Worm (Caenorhabditis elegans) whole organism, L4/young adult: ENCODE measurements around the gene tbx-8.

Source experiments
- W03F9.2 ChIP-seq: fragments of 150-350 bp; optimal IDR thresholded peaks from 2 replicates; lab custom pipeline; 2014; ENCODE audit warnings: missing biosample characterization, missing genetic modification characterization
- dao-5 ChIP-seq: sonication (generic microtip); optimal IDR thresholded peaks from 2 replicates; lab custom pipeline; 2016; ENCODE audit warnings: missing genotype, missing genetic modification characterization, moderate library complexity, missing compliant biosample characterization
- him-1 ChIP-seq: sonication (generic microtip); optimal IDR thresholded peaks from 2 replicates; lab custom pipeline; 2016; ENCODE audit warnings: missing genotype, missing genetic modification reagents, missing genetic modification characterization, missing compliant biosample characterization

tbx-8 gene

ce11 chrIII:10347049-10347448 lies at the start of gene tbx-8:
Gene tbx-8 (plus strand): TSS chrIII:10347349.
- TF ChIP-seq him-1 (tag; lab: Kevin White, UChicago) (no peak), dao-5 (tag; lab: Kevin White, UChicago) (no peak), W03F9.2 (no peak)

- TF ChIP-seq W03F9.2 = no peak
- TF ChIP-seq him-1 (tag; lab: Kevin White, UChicago) = no peak
- TF ChIP-seq dao-5 (tag; lab: Kevin White, UChicago) = no peak
Measured at ce11 chrIII:10300078-10300477, 47.1 kb upstream of the tbx-8 start, which contains the start of gene vglu-3. Gene vglu-3 (plus strand): TSS chrIII:10300378.

ce11 chrIII:10305295-10305694 lies 41.9 kb upstream of the tbx-8 start:
- no peak for TF ChIP-seq W03F9.2
- TF ChIP-seq him-1 (tag; lab: Kevin White, UChicago) = no peak
- TF ChIP-seq dao-5 (tag; lab: Kevin White, UChicago) = no peak

ce11 chrIII:10306049-10306448 lies 41.1 kb upstream of the tbx-8 start, which contains the start of gene T07A5.1:
Gene T07A5.1 (minus strand): TSS chrIII:10306197.
- no peak for TF ChIP-seq dao-5 (tag; lab: Kevin White, UChicago)
- no peak for TF ChIP-seq him-1 (tag; lab: Kevin White, UChicago)
- no peak for TF ChIP-seq W03F9.2

- TF ChIP-seq W03F9.2 = no peak
Measured at ce11 chrIII:10311016-10311415, 36.1 kb upstream of the tbx-8 start, which contains the start of gene T07A5.7. Gene T07A5.7 (minus strand): TSS chrIII:10311116.

ce11 chrIII:10314234-10314633 lies 32.9 kb upstream of the tbx-8 start:
- no peak for TF ChIP-seq dao-5 (tag; lab: Kevin White, UChicago)
- TF ChIP-seq him-1 (tag; lab: Kevin White, UChicago) = no peak
- no peak for TF ChIP-seq W03F9.2

- TF ChIP-seq dao-5 (tag; lab: Kevin White, UChicago) = no peak
- no peak for TF ChIP-seq W03F9.2
- TF ChIP-seq him-1 (tag; lab: Kevin White, UChicago) = no peak
Measured at ce11 chrIII:10318062-10318609, 29.0 kb upstream of the tbx-8 start, which contains the start of the genes unc-50 and ostf-4. Gene unc-50 (minus strand): TSS chrIII:10318162. Gene ostf-4 (minus strand): TSS chrIII:10318559.

- no peak for TF ChIP-seq dao-5 (tag; lab: Kevin White, UChicago)
- TF ChIP-seq W03F9.2 = peak; percentile 67
Measured at ce11 chrIII:10318755-10319154, 28.4 kb upstream of the tbx-8 start, which contains the start of gene unc-69. Gene unc-69 (plus strand): TSS chrIII:10318939.

- TF ChIP-seq him-1 (tag; lab: Kevin White, UChicago) (no peak), dao-5 (tag; lab: Kevin White, UChicago) (no peak), W03F9.2 (no peak)
Measured at ce11 chrIII:10320788-10321187, 26.4 kb upstream of the tbx-8 start, which contains the start of gene sas-7. Gene sas-7 (plus strand): TSS chrIII:10321019.

ce11 chrIII:10326327-10326726 lies 20.8 kb upstream of the tbx-8 start:
- TF ChIP-seq dao-5 (tag; lab: Kevin White, UChicago) = no peak
- no peak for TF ChIP-seq him-1 (tag; lab: Kevin White, UChicago)
- TF ChIP-seq W03F9.2 = no peak

ce11 chrIII:10328565-10329541 lies 18.3 kb upstream of the tbx-8 start:
- no peak for TF ChIP-seq him-1 (tag; lab: Kevin White, UChicago)
- TF ChIP-seq W03F9.2 = no peak
- TF ChIP-seq dao-5 (tag; lab: Kevin White, UChicago) = no peak

- TF ChIP-seq him-1 (tag; lab: Kevin White, UChicago) = no peak
- TF ChIP-seq W03F9.2 = no peak
- TF ChIP-seq dao-5 (tag; lab: Kevin White, UChicago) = no peak
Measured at ce11 chrIII:10329811-10330210, 17.3 kb upstream of the tbx-8 start.

ce11 chrIII:10330372-10331062 lies 16.6 kb upstream of the tbx-8 start, which contains the start of gene nex-2:
Gene nex-2 (minus strand): TSS chrIII:10330422.
- TF ChIP-seq W03F9.2 (no peak), dao-5 (tag; lab: Kevin White, UChicago) (no peak), him-1 (tag; lab: Kevin White, UChicago) (no peak)
